Worm (Caenorhabditis elegans): Measurements from ENCODE around the gene ZC513.2.

Gene ZC513.2

DNA sequence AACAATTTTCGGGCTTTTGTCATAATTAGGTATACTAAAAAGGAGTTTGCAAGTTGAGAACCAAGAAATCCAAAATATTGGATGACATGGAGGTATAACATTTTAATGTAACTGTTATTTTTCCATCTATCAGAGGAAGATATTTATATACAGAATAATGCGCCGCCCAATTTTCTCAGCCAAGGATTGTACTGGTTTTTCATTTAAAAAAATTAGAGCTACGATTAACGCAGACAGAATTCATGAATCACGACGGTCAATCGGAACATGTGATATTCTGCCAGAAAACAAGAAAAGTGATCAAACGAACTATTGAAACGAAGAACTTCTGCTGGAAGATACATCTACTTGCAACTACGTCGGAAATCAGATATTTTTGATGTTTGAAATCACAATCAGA is 44.0 kb downstream of the ZC513.2 start, which contains the start of gene str-145:
Gene str-145 (minus strand): TSS at position 101 of the 400 bp plus-strand sequence.
- no peak for TF ChIP-seq ces-1 (GFP tag; optimal IDR thresholded peaks at IDR 0.05)
- TF ChIP-seq mdl-1 (tag; optimal IDR thresholded peaks at IDR 0.05), result no peak
- no peak for TF ChIP-seq lim-7 (GFP tag; IDR thresholded peaks at IDR 0.05)
- TF ChIP-seq Y75B8A.6 (GFP tag; IDR thresholded peaks at IDR 0.05), result no peak
- TF ChIP-seq hlh-11 (tag; optimal IDR thresholded peaks at IDR 0.05), result no peak
- no peak for TF ChIP-seq zip-2 (tag; optimal IDR thresholded peaks at IDR 0.05)
- no peak for TF ChIP-seq madf-5 (GFP tag; IDR thresholded peaks at IDR 0.05)
- TF ChIP-seq aha-1 (tag), result no peak
- TF ChIP-seq ceh-44 (GFP tag; IDR thresholded peaks at IDR 0.05), result no peak
- TF ChIP-seq D1046.2 (GFP tag; IDR thresholded peaks at IDR 0.05), result no peak
- TF ChIP-seq lin-13 (GFP tag; optimal IDR thresholded peaks at IDR 0.05), result no peak
- no peak for TF ChIP-seq Y48G9A.11 (GFP tag; IDR thresholded peaks at IDR 0.05)
- TF ChIP-seq ama-1 (optimal IDR thresholded peaks at IDR 0.05), result no peak

DNA sequence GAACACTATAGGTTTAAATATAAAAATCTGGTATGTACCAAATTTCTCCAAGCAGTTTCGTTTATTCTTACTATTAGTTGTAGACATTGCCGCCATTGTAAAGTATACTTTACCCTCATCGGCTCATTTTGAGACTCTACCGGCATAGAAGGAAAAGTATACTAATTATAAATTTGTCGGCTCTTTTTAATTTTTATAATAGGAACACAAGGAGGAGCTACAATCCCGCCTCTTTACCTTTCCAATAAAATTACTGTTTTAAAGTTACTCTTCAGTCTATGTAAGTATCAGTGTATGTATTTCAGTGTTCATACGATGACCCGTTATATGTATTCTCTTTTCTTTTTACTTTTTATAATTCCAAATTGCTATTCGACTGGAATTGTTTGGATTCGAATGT is 45.1 kb downstream of the ZC513.2 start, which contains the start of gene sdz-23:
Gene sdz-23 (plus strand): TSS at position 301 of the 400 bp plus-strand sequence.
- TF ChIP-seq lsy-2 (tag; optimal IDR thresholded peaks at IDR 0.05), result no peak
- no peak for TF ChIP-seq pqm-1 (tag; optimal IDR thresholded peaks at IDR 0.05)
- TF ChIP-seq egl-43 (GFP tag; IDR thresholded peaks at IDR 0.05), result no peak
- TF ChIP-seq spr-1 (tag; optimal IDR thresholded peaks at IDR 0.05), result no peak
- TF ChIP-seq ama-1 (optimal IDR thresholded peaks at IDR 0.05), result no peak
- no peak for TF ChIP-seq nhr-25 (tag; optimal IDR thresholded peaks at IDR 0.05; ENCODE audit: borderline replicate concordance, insufficient read depth)

DNA sequence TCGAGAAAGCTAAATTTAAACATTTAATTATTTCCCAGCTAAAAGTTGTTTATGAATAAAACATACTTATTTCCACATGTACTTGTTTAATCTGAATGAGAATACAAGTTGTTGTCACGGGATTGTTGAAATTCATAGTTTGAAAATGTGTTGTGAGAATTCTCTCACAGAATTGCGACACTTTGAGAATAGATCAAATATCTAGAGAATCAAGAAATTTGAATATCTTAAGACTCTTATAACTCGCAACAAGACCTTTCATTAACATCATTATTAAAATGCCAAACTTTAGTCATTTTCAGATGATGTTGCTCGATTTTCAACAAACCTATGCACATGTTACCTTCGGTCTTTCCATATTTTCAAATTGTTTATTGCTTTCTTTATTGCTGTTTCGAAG is 48.7 kb downstream of the ZC513.2 start, which contains the start of gene str-90:
Gene str-90 (plus strand): TSS at position 301 of the 400 bp plus-strand sequence.
- TF ChIP-seq F49E8.2 (tag; optimal IDR thresholded peaks at IDR 0.05; ENCODE audit: borderline replicate concordance), result no peak
- no peak for TF ChIP-seq aly-2 (tag; optimal IDR thresholded peaks at IDR 0.05)
- no peak for TF ChIP-seq tag-97 (GFP tag; IDR thresholded peaks at IDR 0.05)

DNA sequence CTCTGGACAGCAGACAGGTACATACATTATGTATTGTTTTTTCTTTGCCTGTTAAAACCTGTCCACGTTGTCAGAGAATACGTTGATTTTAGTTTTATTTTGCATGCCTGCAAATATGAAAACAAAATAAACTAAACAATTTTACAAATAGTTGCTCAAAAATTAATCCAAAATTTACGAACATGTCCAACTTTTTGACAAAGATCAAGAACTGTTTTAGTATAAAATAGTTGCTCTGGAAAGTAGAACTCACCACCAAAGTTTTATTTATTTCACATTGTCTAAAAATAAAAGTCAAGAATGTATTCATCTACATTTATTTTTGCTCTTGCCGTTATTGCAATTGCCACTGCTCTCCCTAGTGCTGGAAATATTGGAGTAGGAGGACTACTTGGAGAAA is 50.2 kb downstream of the ZC513.2 start, which contains the start of gene srlf-16:
Gene srlf-16 (plus strand): TSS at position 301 of the 400 bp plus-strand sequence.
- TF ChIP-seq daf-16 (GFP tag; optimal IDR thresholded peaks at IDR 0.05), result no peak
- no peak for TF ChIP-seq daf-16 (tag; optimal IDR thresholded peaks at IDR 0.05)
- no peak for TF ChIP-seq hif-1 (tag; optimal IDR thresholded peaks at IDR 0.05)
- TF ChIP-seq unc-130 (GFP tag; optimal IDR thresholded peaks at IDR 0.05), result no peak
- no peak for TF ChIP-seq cey-2 (tag; optimal IDR thresholded peaks at IDR 0.05; ENCODE audit: borderline replicate concordance, insufficient read depth)
- TF ChIP-seq spr-1 (tag; optimal IDR thresholded peaks at IDR 0.05), result no peak
- TF ChIP-seq jun-1 (tag; optimal IDR thresholded peaks at IDR 0.05), result no peak
- TF ChIP-seq nhr-11 (tag; optimal IDR thresholded peaks at IDR 0.05), result no peak

All from whole organism, L4 larva.